Worm (Caenorhabditis elegans) whole organism, mixed stage, embryonic: Measurements from ENCODE around the gene evl-20.
"Not testable (repeated sequence)": the region's sequence is repeated elsewhere in the genome, so short reads cannot be mapped to it uniquely, and the experiment has no call there.

Experiments
- M03D4.4 ChIP-seq: sonication (generic microtip); optimal IDR thresholded peaks from 2 replicates; lab custom pipeline; 2017; ENCODE audit warnings: mild to moderate bottlenecking, missing genetic modification characterization, missing compliant biosample characterization
- ceh-83 ChIP-seq: fragments of 200-800 bp; sonication (Bioruptor generic); optimal IDR thresholded peaks from 2 replicates; lab custom pipeline; 2018; ENCODE audit warnings: mild to moderate bottlenecking, missing genetic modification characterization, missing compliant biosample characterization
- ces-1 ChIP-seq: fragments of 150-350 bp; optimal IDR thresholded peaks from 2 replicates; lab custom pipeline; 2014; ENCODE audit warnings: missing biosample characterization, missing genetic modification reagents, missing genetic modification characterization
- cnd-1 ChIP-seq: fragments of 200-800 bp; sonication (Bioruptor generic); optimal IDR thresholded peaks from 2 replicates; lab custom pipeline; 2018; ENCODE audit warnings: mild to moderate bottlenecking, missing genetic modification characterization, missing compliant biosample characterization
- elt-1 ChIP-seq: sonication (generic microtip); optimal IDR thresholded peaks from 2 replicates; lab custom pipeline; 2017; ENCODE audit warnings: missing genetic modification characterization, mild to moderate bottlenecking, missing compliant biosample characterization, antibody characterized with exemption, moderate library complexity, borderline replicate concordance; ENCODE audit not compliant: insufficient read depth
- elt-3 ChIP-seq: fragments of 150-350 bp; optimal IDR thresholded peaks from 2 replicates; lab custom pipeline; 2014; ENCODE audit warnings: missing biosample characterization, missing genetic modification characterization
- ham-2 ChIP-seq: fragments of 200-800 bp; sonication (Bioruptor generic); optimal IDR thresholded peaks from 2 replicates; lab custom pipeline; 2018; ENCODE audit warnings: mild to moderate bottlenecking, missing genetic modification characterization, missing compliant biosample characterization
- lin-13 ChIP-seq: fragments of 150-350 bp; optimal IDR thresholded peaks from 2 replicates; lab custom pipeline; 2014; ENCODE audit warnings: missing biosample characterization, missing genetic modification characterization
- lsy-2 ChIP-seq: fragments of 150-350 bp; optimal IDR thresholded peaks from 2 replicates; lab custom pipeline; 2014; ENCODE audit warnings: missing biosample characterization, missing genetic modification characterization
- mab-5 ChIP-seq: fragments of 150-350 bp; optimal IDR thresholded peaks from 2 replicates; lab custom pipeline; 2014; ENCODE audit warnings: missing biosample characterization, missing genetic modification characterization
- mep-1 ChIP-seq: fragments of 150-350 bp; optimal IDR thresholded peaks from 2 replicates; lab custom pipeline; 2017; ENCODE audit warnings: missing biosample characterization, missing genetic modification reagents, missing genetic modification characterization, inconsistent platforms
- nhr-12 ChIP-seq: fragments of 150-350 bp; optimal IDR thresholded peaks from 2 replicates; lab custom pipeline; 2014; ENCODE audit warnings: missing biosample characterization, missing genetic modification characterization
- nhr-2 ChIP-seq: fragments of 150-350 bp; optimal IDR thresholded peaks from 2 replicates; lab custom pipeline; 2014; ENCODE audit warnings: missing biosample characterization, missing genetic modification characterization
- nhr-28 ChIP-seq: fragments of 150-350 bp; optimal IDR thresholded peaks from 2 replicates; lab custom pipeline; 2014; ENCODE audit warnings: missing biosample characterization, missing genetic modification characterization
- nhr-76 ChIP-seq: sonication (generic microtip); optimal IDR thresholded peaks from 2 replicates; lab custom pipeline; 2017; ENCODE audit warnings: missing biosample characterization, missing genetic modification characterization
- pha-4 ChIP-seq: fragments of 150-350 bp; optimal IDR thresholded peaks from 2 replicates; lab custom pipeline; 2018; ENCODE audit warnings: missing biosample characterization, missing genetic modification reagents, missing genetic modification characterization
- sem-2 ChIP-seq: fragments of 200-800 bp; sonication (Bioruptor generic); optimal IDR thresholded peaks from 2 replicates; lab custom pipeline; 2018; ENCODE audit warnings: mild to moderate bottlenecking, missing genetic modification characterization, missing compliant biosample characterization
- snpc-4 ChIP-seq: fragments of 150-350 bp; optimal IDR thresholded peaks from 2 replicates; lab custom pipeline; 2014; ENCODE audit warnings: missing biosample characterization, missing genetic modification characterization
- tbx-8 ChIP-seq: fragments of 200-800 bp; sonication (Bioruptor generic); optimal IDR thresholded peaks from 2 replicates; lab custom pipeline; 2018; ENCODE audit warnings: mild to moderate bottlenecking, missing genetic modification characterization, moderate library complexity, missing compliant biosample characterization
- unc-39 ChIP-seq: fragments of 150-350 bp; optimal IDR thresholded peaks from 2 replicates; lab custom pipeline; 2014; ENCODE audit warnings: missing biosample characterization, missing genetic modification characterization
- unc-62 ChIP-seq: fragments of 150-350 bp; optimal IDR thresholded peaks from 2 replicates; lab custom pipeline; 2014; ENCODE audit warnings: missing biosample characterization, missing genetic modification reagents, missing genetic modification characterization
- zip-8 ChIP-seq: fragments of 150-350 bp; optimal IDR thresholded peaks from 2 replicates; lab custom pipeline; 2014; ENCODE audit warnings: missing biosample characterization, missing genetic modification characterization
- ztf-11 ChIP-seq: fragments of 150-350 bp; optimal IDR thresholded peaks from 2 replicates; lab custom pipeline; 2014; ENCODE audit warnings: missing biosample characterization, missing genetic modification characterization

Gene evl-20

DNA sequence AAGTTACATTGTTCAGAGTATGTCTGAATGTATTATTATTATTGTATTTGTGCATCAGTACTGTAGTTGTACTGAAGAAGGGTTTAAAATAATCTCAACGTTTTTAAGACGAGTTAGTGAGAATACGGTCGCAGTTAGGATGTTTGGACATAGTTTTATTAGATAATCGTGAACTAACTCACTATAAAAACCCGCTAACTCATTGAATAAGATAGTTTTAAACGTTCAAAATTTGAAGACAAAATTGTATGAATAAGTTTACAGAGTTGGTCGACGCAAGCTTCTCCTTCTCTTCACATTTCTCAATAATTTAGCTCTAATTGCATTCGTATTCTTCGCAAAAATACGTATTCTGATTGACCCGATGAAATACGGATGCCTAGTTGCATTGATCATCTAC lies 25.1 kb upstream of the evl-20 start:
- TF ChIP-seq lsy-2 (tag; lab: Kevin White, UChicago) (peak; percentile 76), ces-1 (GFP tag; lab: Kevin White, UChicago) (no peak)

ce11 chrII:8419798-8420197 lies 24.3 kb upstream of the evl-20 start, which contains the start of gene F14E5.8:
TSS of gene F14E5.8 (plus strand) at chrII:8420098.
- not testable (repeated sequence) for TF ChIP-seq snpc-4 (tag; lab: Kevin White, UChicago); nhr-76 (tag; lab: Kevin White, UChicago); ham-2 (GFP tag; lab: Kevin White, UChicago)
- TF ChIP-seq, all 35 proteins: peak for 0; not testable (repeated sequence) for 35

- TF ChIP-seq nhr-76 (tag; lab: Kevin White, UChicago), result no peak
- no peak for TF ChIP-seq nhr-28 (tag; lab: Kevin White, UChicago)
- TF ChIP-seq nhr-12 (tag; lab: Kevin White, UChicago), result no peak
- TF ChIP-seq lin-13 (tag; lab: Kevin White, UChicago), result no peak
- no peak for TF ChIP-seq tbx-8
- peak; percentile 76 for TF ChIP-seq lsy-2 (tag; lab: Kevin White, UChicago)
- TF ChIP-seq ham-2 (GFP tag; lab: Kevin White, UChicago), result no peak
Observed at ce11 chrII:8420775-8421388, 23.2 kb upstream of the evl-20 start.

DNA sequence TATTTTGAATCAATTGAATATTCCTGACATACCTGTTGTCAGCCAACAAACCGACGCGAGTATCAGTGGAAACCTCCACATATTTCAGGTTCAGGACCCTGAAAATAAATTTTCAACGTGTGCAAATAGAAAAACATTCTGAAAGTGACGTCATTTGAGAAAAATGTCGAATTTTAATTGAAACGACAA lies 15.5 kb upstream of the evl-20 start, which contains the start of gene F14E5.2:
Gene F14E5.2, minus strand, starts transcription at position 101 of the 189 bp plus-strand sequence.
- TF ChIP-seq ham-2 (GFP tag; lab: Kevin White, UChicago) (no peak), unc-39 (tag; lab: Kevin White, UChicago) (no peak), elt-3 (tag; lab: Kevin White, UChicago) (no peak), zip-8 (tag; lab: Kevin White, UChicago) (no peak), nhr-28 (tag; lab: Kevin White, UChicago) (no peak), unc-62 (GFP tag; lab: Kevin White, UChicago) (no peak), ztf-11 (tag; lab: Kevin White, UChicago) (no peak), ces-1 (GFP tag; lab: Kevin White, UChicago) (no peak), mep-1 (no peak), sem-2 (GFP tag; lab: Kevin White, UChicago) (no peak), tbx-8 (no peak), nhr-2 (tag; lab: Kevin White, UChicago) (no peak), snpc-4 (tag; lab: Kevin White, UChicago) (no peak), lsy-2 (tag; lab: Kevin White, UChicago) (no peak), cnd-1 (tag; lab: Kevin White, UChicago) (no peak), elt-1 (tag; lab: Kevin White, UChicago) (no peak), ceh-83 (GFP tag; lab: Kevin White, UChicago) (no peak), mab-5 (tag; lab: Kevin White, UChicago) (no peak), nhr-76 (tag; lab: Kevin White, UChicago) (no peak)

DNA sequence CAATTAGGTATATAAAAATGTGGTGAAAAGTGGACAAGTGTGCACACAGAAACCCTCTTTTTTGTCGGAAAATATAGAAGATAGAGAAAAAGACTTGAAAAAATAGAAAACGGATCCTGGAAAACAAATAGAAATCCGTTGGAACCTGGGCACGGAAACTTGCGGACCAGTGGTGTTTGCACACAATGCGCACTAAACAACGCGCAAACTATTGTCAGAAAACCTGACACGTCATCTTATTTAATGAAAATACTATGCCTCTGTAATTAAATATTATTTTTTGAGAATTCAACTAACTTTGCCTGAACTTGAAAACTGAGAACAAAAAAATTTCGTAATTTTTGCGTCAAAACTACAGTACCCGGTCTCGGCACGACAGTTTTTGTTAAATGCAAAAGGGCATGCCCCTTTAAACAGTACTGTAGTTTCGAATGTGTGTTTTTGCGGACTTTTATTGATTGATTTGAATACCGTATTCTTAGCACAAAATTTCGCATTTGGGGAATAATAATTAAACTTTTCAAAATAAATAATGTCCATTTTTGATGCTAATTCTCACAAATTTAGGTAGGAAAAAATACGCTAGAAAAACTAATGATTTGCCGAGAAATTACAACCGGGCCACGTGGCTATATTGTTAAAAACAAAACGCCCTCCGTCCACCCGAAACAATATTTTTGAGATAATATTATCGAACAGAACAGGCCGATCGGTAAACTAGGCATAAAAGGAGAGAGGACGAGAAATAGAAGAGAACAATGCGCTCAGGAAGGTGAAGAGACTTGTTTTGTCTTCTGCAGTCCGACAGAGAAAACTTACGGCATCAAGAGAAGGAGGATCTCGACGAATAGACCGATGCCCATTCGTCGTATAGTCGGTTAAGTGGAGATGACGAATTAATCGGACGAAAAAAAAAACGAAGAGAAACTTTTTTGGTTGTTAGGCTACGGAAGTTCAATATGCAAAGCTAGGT lies 14.9 kb upstream of the evl-20 start:
- TF ChIP-seq M03D4.4 (tag; lab: Kevin White, UChicago), result no peak
- TF ChIP-seq cnd-1 (tag; lab: Kevin White, UChicago), result no peak
- TF ChIP-seq elt-3 (tag; lab: Kevin White, UChicago), result no peak
- TF ChIP-seq lsy-2 (tag; lab: Kevin White, UChicago), result peak; percentile 43
- TF ChIP-seq pha-4 (tag; lab: Kevin White, UChicago), result no peak
- TF ChIP-seq sem-2 (GFP tag; lab: Kevin White, UChicago), result no peak
- peak; percentile 16 for TF ChIP-seq zip-8 (tag; lab: Kevin White, UChicago)

DNA sequence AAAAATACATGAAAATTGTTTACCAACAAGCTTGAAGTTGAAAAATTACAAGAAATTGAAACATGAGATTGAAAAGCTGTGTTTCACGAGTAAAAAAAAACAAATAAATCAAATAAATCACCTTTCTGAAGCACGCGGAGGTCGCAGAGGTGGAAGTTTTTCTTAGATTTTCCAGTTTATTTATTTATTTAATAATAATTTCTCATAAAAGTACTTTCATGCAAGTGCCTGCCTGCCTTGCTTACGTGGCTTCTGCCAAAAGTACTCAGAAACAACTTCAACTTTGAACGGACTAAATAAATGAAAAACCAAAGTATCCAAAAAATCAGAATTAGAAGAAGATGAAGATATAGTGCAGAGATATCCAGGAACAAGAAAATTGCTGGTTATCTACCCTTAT lies 12.2 kb upstream of the evl-20 start, which contains the start of gene acp-2:
Gene acp-2, minus strand, starts transcription at position 101 of the 400 bp plus-strand sequence.
- TF ChIP-seq elt-1 (tag; lab: Kevin White, UChicago) (no peak), M03D4.4 (tag; lab: Kevin White, UChicago) (no peak), unc-39 (tag; lab: Kevin White, UChicago) (no peak), pha-4 (tag; lab: Kevin White, UChicago) (no peak)
